Worm (Caenorhabditis elegans) whole organism, L1 larva: ENCODE results near the gene R07E3.4.

Experiments
- C04F5.9 ChIP-seq: sonication (generic microtip); optimal IDR thresholded peaks from 2 replicates; lab custom pipeline; 2016; ENCODE audit warnings: missing genetic modification characterization, missing compliant biosample characterization
- C34B4.2 ChIP-seq: sonication (generic microtip); optimal IDR thresholded peaks from 2 replicates; lab custom pipeline; 2017; ENCODE audit warnings: mild to moderate bottlenecking, missing genetic modification characterization, missing compliant biosample characterization
- Y116A8C.19 ChIP-seq: sonication (generic microtip); optimal IDR thresholded peaks from 2 replicates; lab custom pipeline; 2016; ENCODE audit warnings: missing compliant biosample characterization, missing genetic modification characterization, borderline replicate concordance
- aha-1 ChIP-seq: fragments of 150-350 bp; optimal IDR thresholded peaks from 2 replicates; lab custom pipeline; 2014; ENCODE audit warnings: missing biosample characterization, missing genetic modification characterization
- aly-2 ChIP-seq: fragments of 150-350 bp; optimal IDR thresholded peaks from 2 replicates; lab custom pipeline; 2014; ENCODE audit warnings: missing biosample characterization, missing genetic modification characterization
- ceh-82 ChIP-seq, 3 experiments: fragments of 150-350 bp in 1 of 3; sonication (generic microtip) in 2 of 3; optimal IDR thresholded peaks; 2 replicates each; lab custom pipeline; 2014 to 2017; ENCODE audit warnings: missing biosample characterization in 3 of 3, missing genetic modification characterization in 3 of 3
- dpl-1 ChIP-seq, 3 experiments: fragments of 150-350 bp in 2 of 3; sonication (generic microtip) in 1 of 3; optimal IDR thresholded peaks; 2 replicates each; lab custom pipeline; 2014 to 2017; ENCODE audit warnings: missing biosample characterization in 3 of 3, missing genetic modification characterization in 3 of 3, missing genetic modification reagents in 3 of 3
- dsc-1 ChIP-seq: sonication (generic microtip); optimal IDR thresholded peaks from 2 replicates; lab custom pipeline; 2016; ENCODE audit warnings: mild to moderate bottlenecking, missing genetic modification characterization, missing compliant biosample characterization
- efl-1 ChIP-seq, 4 experiments: fragments of 150-350 bp; optimal IDR thresholded peaks in 3 of 4; peaks in 1 of 4; 1 replicate in 1 of 4; 2 replicates in 3 of 4; lab custom pipeline; 2014; ENCODE audit warnings: missing biosample characterization in 2 of 4, missing genetic modification characterization in 2 of 4, missing genetic modification reagents in 2 of 4
- efl-3 ChIP-seq: fragments of 200-800 bp; sonication (Bioruptor generic); optimal IDR thresholded peaks from 2 replicates; lab custom pipeline; 2018; ENCODE audit warnings: mild to moderate bottlenecking, missing genetic modification characterization, missing compliant biosample characterization
- egl-13 ChIP-seq: sonication (generic microtip); optimal IDR thresholded peaks from 2 replicates; lab custom pipeline; 2016; ENCODE audit warnings: missing genotype, missing genetic modification reagents, missing genetic modification characterization, missing compliant biosample characterization
- egl-27 ChIP-seq, 2 experiments: fragments of 150-350 bp in 1 of 2; sonication (generic microtip); optimal IDR thresholded peaks; 3 replicates each; lab custom pipeline; 2017 to 2018; ENCODE audit warnings: missing biosample characterization in 2 of 2, missing genetic modification characterization in 2 of 2, missing genetic modification reagents in 2 of 2
- elt-2 ChIP-seq: sonication (generic microtip); optimal IDR thresholded peaks from 2 replicates; lab custom pipeline; 2016; ENCODE audit warnings: missing genetic modification characterization, mild to moderate bottlenecking, inconsistent platforms, missing compliant biosample characterization, missing genetic modification reagents
- elt-3 ChIP-seq, 6 experiments: fragments of 150-350 bp in 1 of 6; sonication (generic microtip); optimal IDR thresholded peaks; 2 replicates each; lab custom pipeline; 2017 to 2018; ENCODE audit warnings: missing biosample characterization in 6 of 6, missing genetic modification characterization in 6 of 6, inconsistent platforms in 1 of 6
- fkh-8 ChIP-seq: sonication (generic microtip); optimal IDR thresholded peaks from 2 replicates; lab custom pipeline; 2016; ENCODE audit warnings: mild to moderate bottlenecking, missing genetic modification characterization, missing compliant biosample characterization
- grh-1 ChIP-seq: fragments of 200-800 bp; sonication (Bioruptor generic); IDR thresholded peaks from 2 replicates; pipeline ENCODE4 v1.3.6; 2022; ENCODE audit warnings: missing genetic modification reagents, missing genetic modification characterization, missing compliant biosample characterization
- hlh-4 ChIP-seq: sonication (generic microtip); optimal IDR thresholded peaks from 2 replicates; lab custom pipeline; 2016; ENCODE audit warnings: mild to moderate bottlenecking, missing genetic modification characterization, missing compliant biosample characterization
- isw-1 ChIP-seq: fragments of 200-800 bp; sonication (Bioruptor generic); IDR thresholded peaks from 2 replicates; pipeline ENCODE4 v1.3.6; 2022; ENCODE audit warnings: missing genetic modification characterization, missing compliant biosample characterization
- lin-13 ChIP-seq: fragments of 150-350 bp; optimal IDR thresholded peaks from 2 replicates; lab custom pipeline; 2014; ENCODE audit warnings: missing biosample characterization, missing genetic modification reagents, missing genetic modification characterization
- lin-14 ChIP-seq: fragments of 200-800 bp; sonication (Bioruptor generic); optimal IDR thresholded peaks from 2 replicates; lab custom pipeline; 2018; ENCODE audit warnings: mild to moderate bottlenecking, missing genetic modification characterization, moderate library complexity, missing compliant biosample characterization
- lin-15B ChIP-seq: fragments of 150-350 bp; sonication (generic microtip); optimal IDR thresholded peaks from 3 replicates; lab custom pipeline; 2014; ENCODE audit warnings: missing biosample characterization, missing genetic modification characterization
- lin-39 ChIP-seq: fragments of 150-350 bp; optimal IDR thresholded peaks from 2 replicates; lab custom pipeline; 2014; ENCODE audit warnings: missing biosample characterization, missing genetic modification reagents, missing genetic modification characterization
- mab-9 ChIP-seq: fragments of 200-800 bp; sonication (Bioruptor generic); IDR thresholded peaks from 2 replicates; pipeline ENCODE4 v1.3.6; 2022; ENCODE audit warnings: missing genetic modification reagents, missing genetic modification characterization, missing compliant biosample characterization
- mdl-1 ChIP-seq, 2 experiments: fragments of 150-350 bp; optimal IDR thresholded peaks; 2 replicates each; lab custom pipeline; 2014 to 2017; ENCODE audit warnings: missing biosample characterization in 2 of 2, missing genetic modification characterization in 2 of 2, inconsistent platforms in 1 of 2
- mef-2 ChIP-seq: fragments of 150-350 bp; optimal IDR thresholded peaks from 2 replicates; lab custom pipeline; 2014; ENCODE audit warnings: missing biosample characterization, missing genetic modification characterization
- nhr-11 ChIP-seq: fragments of 150-350 bp; optimal IDR thresholded peaks from 2 replicates; lab custom pipeline; 2014; ENCODE audit warnings: missing biosample characterization, missing genetic modification characterization
- nhr-12 ChIP-seq: sonication (generic microtip); optimal IDR thresholded peaks from 2 replicates; lab custom pipeline; 2017; ENCODE audit warnings: missing biosample characterization, missing genetic modification characterization
- nhr-28 ChIP-seq: fragments of 150-350 bp; optimal IDR thresholded peaks from 2 replicates; lab custom pipeline; 2014; ENCODE audit warnings: missing biosample characterization, missing genetic modification characterization
- nhr-47 ChIP-seq: sonication (generic microtip); optimal IDR thresholded peaks from 2 replicates; lab custom pipeline; 2016; ENCODE audit warnings: mild to moderate bottlenecking, missing genetic modification characterization, moderate library complexity, missing compliant biosample characterization
- nhr-71 ChIP-seq: sonication (generic microtip); optimal IDR thresholded peaks from 2 replicates; lab custom pipeline; 2016; ENCODE audit warnings: mild to moderate bottlenecking, missing genetic modification characterization, moderate library complexity, missing compliant biosample characterization
- nhr-76 ChIP-seq: sonication (generic microtip); optimal IDR thresholded peaks from 2 replicates; lab custom pipeline; 2017; ENCODE audit warnings: missing biosample characterization, missing genetic modification characterization
- nhr-77 ChIP-seq: fragments of 150-350 bp; optimal IDR thresholded peaks from 2 replicates; lab custom pipeline; 2014; ENCODE audit warnings: missing biosample characterization, missing genetic modification characterization
- nhr-84 ChIP-seq: sonication (generic microtip); optimal IDR thresholded peaks from 2 replicates; lab custom pipeline; 2017; ENCODE audit warnings: missing biosample characterization, missing genetic modification characterization
- nhr-85 ChIP-seq: sonication (generic microtip); peaks from one replicate; lab custom pipeline; 2016; ENCODE audit warnings: missing genetic modification characterization, inconsistent platforms, missing compliant biosample characterization
- nhr-90 ChIP-seq: sonication (generic microtip); optimal IDR thresholded peaks from 2 replicates; lab custom pipeline; 2016; ENCODE audit warnings: mild to moderate bottlenecking, missing genetic modification characterization, missing compliant biosample characterization; ENCODE audit not compliant: poor library complexity
- pag-3 ChIP-seq: sonication (generic microtip); optimal IDR thresholded peaks from 2 replicates; lab custom pipeline; 2017; ENCODE audit warnings: missing genetic modification characterization, mild to moderate bottlenecking, missing compliant biosample characterization, antibody characterized with exemption, borderline replicate concordance; ENCODE audit not compliant: insufficient read depth
- rnt-1 ChIP-seq: sonication (generic microtip); optimal IDR thresholded peaks from 2 replicates; lab custom pipeline; 2016; ENCODE audit warnings: mild to moderate bottlenecking, missing genetic modification characterization, moderate library complexity, missing compliant biosample characterization
- skn-1 ChIP-seq: fragments of 150-350 bp; optimal IDR thresholded peaks from 2 replicates; lab custom pipeline; 2014; ENCODE audit warnings: missing biosample characterization, missing genetic modification characterization
- snpc-4 ChIP-seq: fragments of 150-350 bp; optimal IDR thresholded peaks from 2 replicates; lab custom pipeline; 2014; ENCODE audit warnings: missing biosample characterization, missing genetic modification characterization
- swsn-7 ChIP-seq: sonication (generic microtip); optimal IDR thresholded peaks from 2 replicates; lab custom pipeline; 2016; ENCODE audit warnings: missing genetic modification characterization, missing compliant biosample characterization
- tbx-2 ChIP-seq: sonication (generic microtip); optimal IDR thresholded peaks from 2 replicates; lab custom pipeline; 2016; ENCODE audit warnings: missing genetic modification characterization, missing compliant biosample characterization
- unc-130 ChIP-seq: fragments of 150-350 bp; optimal IDR thresholded peaks from 2 replicates; lab custom pipeline; 2017; ENCODE audit warnings: missing biosample characterization, missing genetic modification characterization, inconsistent platforms
- unc-30 ChIP-seq: sonication (generic microtip); optimal IDR thresholded peaks from 2 replicates; lab custom pipeline; 2017; ENCODE audit warnings: missing biosample characterization, missing genetic modification characterization
- unc-62 ChIP-seq: fragments of 150-350 bp; optimal IDR thresholded peaks from 2 replicates; lab custom pipeline; 2014; ENCODE audit warnings: missing biosample characterization, missing genetic modification reagents, missing genetic modification characterization
- unc-86 ChIP-seq: sonication (generic microtip); optimal IDR thresholded peaks from 2 replicates; lab custom pipeline; 2016; ENCODE audit warnings: missing genetic modification characterization, missing compliant biosample characterization
- vab-15 ChIP-seq: sonication (generic microtip); optimal IDR thresholded peaks from 2 replicates; lab custom pipeline; 2017; ENCODE audit warnings: missing genotype, mild to moderate bottlenecking, missing genetic modification characterization, missing compliant biosample characterization
- zag-1 ChIP-seq: fragments of 150-350 bp; optimal IDR thresholded peaks from 2 replicates; lab custom pipeline; 2014; ENCODE audit warnings: missing biosample characterization, missing genetic modification characterization
- zip-4 ChIP-seq: fragments of 200-800 bp; sonication (Bioruptor generic); optimal IDR thresholded peaks from 2 replicates; lab custom pipeline; 2018; ENCODE audit warnings: mild to moderate bottlenecking, missing genetic modification characterization, moderate library complexity, missing compliant biosample characterization
- ztf-11 ChIP-seq, 2 experiments: sonication (generic microtip); optimal IDR thresholded peaks; 2 replicates each; lab custom pipeline; 2016 to 2017; ENCODE audit warnings: missing genetic modification characterization in 2 of 2, missing biosample characterization in 1 of 2, missing compliant biosample characterization in 1 of 2
- ztf-4 ChIP-seq: fragments of 150-350 bp; optimal IDR thresholded peaks from 2 replicates; lab custom pipeline; 2014; ENCODE audit warnings: missing biosample characterization, missing genetic modification characterization

R07E3.4 gene

DNA sequence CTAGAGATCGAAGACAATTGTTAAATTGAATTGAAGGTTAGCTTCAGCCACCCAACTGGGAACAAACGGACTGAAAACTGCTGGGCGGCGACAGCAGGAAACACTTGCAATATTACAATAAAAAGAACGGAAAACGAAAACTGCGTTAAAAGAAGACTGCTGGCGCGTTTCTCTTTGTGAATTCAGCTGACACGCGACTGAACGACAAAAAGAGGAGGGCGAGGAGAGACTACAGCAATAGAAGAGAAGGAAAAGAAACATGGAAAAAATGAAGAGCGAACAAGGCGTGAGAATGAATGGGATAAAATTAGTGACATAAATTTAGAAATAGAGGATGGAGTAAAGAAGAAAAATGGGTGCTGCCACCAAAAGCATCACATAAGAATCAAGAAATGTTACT lies 44.5 kb upstream of the R07E3.4 start (continued):
- TF ChIP-seq nhr-84: no peak
- TF ChIP-seq snpc-4 (tag; lab: Kevin White, UChicago): peak; percentile 81
- TF ChIP-seq Y116A8C.19: no peak
- TF ChIP-seq hlh-4: no peak
- TF ChIP-seq lin-39 (tag; lab: Kevin White, UChicago): peak; percentile 77
- peak; percentile 78 to 79 for TF ChIP-seq efl-1 (optimal IDR thresholded peaks at IDR 0.05; lab: Kevin White, UChicago)
- TF ChIP-seq efl-1 (GFP tag; optimal IDR thresholded peaks at IDR 0.05 in 1 of 2; lab: Kevin White, UChicago): peak; percentile 59 to 97
- peak; percentile 97 for TF ChIP-seq nhr-71
- TF ChIP-seq rnt-1: peak; percentile 94
- peak; percentile 94 for TF ChIP-seq unc-86 (tag; lab: Kevin White, UChicago)
- peak; percentile 92 for TF ChIP-seq mef-2 (tag; lab: Kevin White, UChicago)
- peak; percentile 88 for TF ChIP-seq ztf-4 (tag; lab: Kevin White, UChicago)
- peak; percentile 73 for TF ChIP-seq elt-2
- peak; percentile 36 for TF ChIP-seq aha-1 (tag; lab: Kevin White, UChicago)
- peak; percentile 51 for TF ChIP-seq C04F5.9 (tag; lab: Kevin White, UChicago)
- TF ChIP-seq lin-15B (tag; lab: Kevin White, UChicago): no peak
- peak; percentile 76 for TF ChIP-seq nhr-11 (tag; lab: Kevin White, UChicago)
- no peak for TF ChIP-seq vab-15 (tag; lab: Kevin White, UChicago)
- peak; percentile 92 for TF ChIP-seq dsc-1 (tag; lab: Kevin White, UChicago)
- TF ChIP-seq swsn-7 (tag; lab: Kevin White, UChicago): peak; percentile 97
- peak; percentile 89 for TF ChIP-seq lin-13
- peak; percentile 83 for TF ChIP-seq nhr-77 (tag; lab: Kevin White, UChicago)
- peak; percentile 78 for TF ChIP-seq isw-1
- peak; percentile 59 to 97 for TF ChIP-seq mdl-1 (tag; optimal IDR thresholded peaks at IDR 0.05; lab: Kevin White, UChicago)
- peak; percentile 99 for TF ChIP-seq lin-14
- TF ChIP-seq tbx-2 (tag; lab: Kevin White, UChicago): peak; percentile 96
- no peak for TF ChIP-seq unc-30 (tag; lab: Kevin White, UChicago)
- no peak for TF ChIP-seq nhr-28 (tag; lab: Kevin White, UChicago)
- peak; percentile 90 for TF ChIP-seq fkh-8 (tag; lab: Kevin White, UChicago)
- TF ChIP-seq nhr-90 (tag; lab: Kevin White, UChicago): peak; percentile 92
- TF ChIP-seq zag-1 (tag; lab: Kevin White, UChicago): no peak
- TF ChIP-seq nhr-12 (tag; lab: Kevin White, UChicago): no peak
- TF ChIP-seq efl-3 (GFP tag; lab: Kevin White, UChicago): peak; percentile 14
- peak; percentile 95 for TF ChIP-seq nhr-47 (tag; lab: Kevin White, UChicago)
- no peak for TF ChIP-seq unc-62 (GFP tag; lab: Kevin White, UChicago)
- TF ChIP-seq C34B4.2 (tag; lab: Kevin White, UChicago): no peak
- peak; percentile 50 for TF ChIP-seq aly-2 (tag; lab: Kevin White, UChicago)
- TF ChIP-seq dpl-1 (GFP tag; optimal IDR thresholded peaks at IDR 0.05; lab: Kevin White, UChicago): peak; percentile 66 to 76 (median 74)
- peak; percentile 87 for TF ChIP-seq egl-13 (tag; lab: Kevin White, UChicago)
- TF ChIP-seq mab-9 (GFP tag; lab: Robert Waterston, UW): peak; percentile 64
- TF ChIP-seq zip-4 (GFP tag; lab: Kevin White, UChicago): peak; percentile 78
- peak; percentile 96 for TF ChIP-seq nhr-85 (tag; lab: Kevin White, UChicago)
- TF ChIP-seq ztf-11 (tag; optimal IDR thresholded peaks at IDR 0.05; lab: Kevin White, UChicago): peak in 1 of 2 experiments; percentile 80

DNA sequence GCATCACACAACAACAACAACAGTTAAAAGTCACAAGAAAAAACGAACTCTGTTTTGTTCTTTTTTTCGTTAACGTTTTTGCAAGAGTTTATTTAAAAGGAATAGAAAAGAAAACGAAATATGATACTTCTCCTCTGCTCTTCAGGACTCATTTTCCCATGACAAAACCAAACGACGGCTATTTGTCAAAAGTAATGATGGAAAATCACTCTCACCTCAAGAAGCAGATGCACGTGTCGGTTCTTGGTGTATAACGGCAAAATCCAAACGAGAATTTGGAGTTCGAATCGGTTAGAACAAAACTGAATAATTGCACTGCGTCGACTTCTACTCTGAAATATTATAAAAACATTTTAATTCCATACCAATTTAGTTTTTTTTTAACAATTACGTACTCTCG lies 43.8 kb upstream of the R07E3.4 start:
- TF ChIP-seq egl-13 (tag; lab: Kevin White, UChicago) (no peak), ztf-4 (tag; lab: Kevin White, UChicago) (no peak), nhr-76 (tag; lab: Kevin White, UChicago) (no peak), pag-3 (no peak), elt-3 (tag; optimal IDR thresholded peaks at IDR 0.05; lab: Kevin White, UChicago) (no peak), unc-30 (tag; lab: Kevin White, UChicago) (no peak), Y116A8C.19 (no peak), unc-130 (tag; lab: Kevin White, UChicago) (no peak), grh-1 (GFP tag; lab: Robert Waterston, UW) (no peak), egl-27 (tag; optimal IDR thresholded peaks at IDR 0.05; lab: Kevin White, UChicago) (no peak), unc-86 (tag; lab: Kevin White, UChicago) (no peak), lin-15B (tag; lab: Kevin White, UChicago) (no peak), skn-1 (no peak), ceh-82 (tag; optimal IDR thresholded peaks at IDR 0.05; lab: Kevin White, UChicago) (no peak), lin-39 (tag; lab: Kevin White, UChicago) (no peak)
